Fruit fly (Drosophila melanogaster): ENCODE measurements around the gene Tsp26A.

Tsp26A gene

dm6 chr2L:5998383-5998782, 1.6 kb upstream of the Tsp26A start:
- no peak for TF ChIP-seq EcR (GFP tag; optimal IDR thresholded peaks at IDR 0.05)
- no peak for TF ChIP-seq CG8478 (optimal IDR thresholded peaks at IDR 0.05)
- TF ChIP-seq usp (GFP tag; optimal IDR thresholded peaks at IDR 0.05) = no peak
- no peak for TF ChIP-seq pan (optimal IDR thresholded peaks at IDR 0.05)
- no peak for TF ChIP-seq psq (optimal IDR thresholded peaks at IDR 0.05)
- TF ChIP-seq Dll (optimal IDR thresholded peaks at IDR 0.05) = no peak

- TF ChIP-seq Dll (optimal IDR thresholded peaks at IDR 0.05) (no peak), psq (optimal IDR thresholded peaks at IDR 0.05) (no peak), EcR (GFP tag; optimal IDR thresholded peaks at IDR 0.05) (no peak), CG8478 (optimal IDR thresholded peaks at IDR 0.05) (no peak), pan (optimal IDR thresholded peaks at IDR 0.05) (no peak), usp (GFP tag; optimal IDR thresholded peaks at IDR 0.05) (no peak)
These were observed 781 bp upstream of the Tsp26A start, which contains the start of gene Kdm5 for dm6 chr2L:5999247-5999646. Kdm5 (minus strand) TSS chr2L:5999501.

- TF ChIP-seq EcR (GFP tag; optimal IDR thresholded peaks at IDR 0.05) (no peak), psq (optimal IDR thresholded peaks at IDR 0.05) (no peak), usp (GFP tag; optimal IDR thresholded peaks at IDR 0.05) (no peak), pan (optimal IDR thresholded peaks at IDR 0.05) (no peak), Dll (optimal IDR thresholded peaks at IDR 0.05) (no peak), CG8478 (optimal IDR thresholded peaks at IDR 0.05) (no peak)
These were observed 6.6 kb downstream of the Tsp26A start, which contains the start of gene Gal for dm6 chr2L:6006508-6007232. Gal (minus strand) TSS chr2L:6006827.

dm6 chr2L:6012303-6013070, 12.5 kb downstream of the Tsp26A start, which contains the start of gene CG9098:
CG9098 (minus strand) TSS chr2L:6012338.
- TF ChIP-seq pan (optimal IDR thresholded peaks at IDR 0.05) (no peak), EcR (GFP tag; optimal IDR thresholded peaks at IDR 0.05) (no peak), usp (GFP tag; optimal IDR thresholded peaks at IDR 0.05) (no peak)

dm6 chr2L:6013071-6013417, 13.0 kb downstream of the Tsp26A start:
- TF ChIP-seq usp (GFP tag; optimal IDR thresholded peaks at IDR 0.05) = no peak
- no peak for TF ChIP-seq CG8478 (optimal IDR thresholded peaks at IDR 0.05)
- no peak for TF ChIP-seq EcR (GFP tag; optimal IDR thresholded peaks at IDR 0.05)
- no peak for TF ChIP-seq psq (optimal IDR thresholded peaks at IDR 0.05)
- TF ChIP-seq Dll (optimal IDR thresholded peaks at IDR 0.05) = no peak
- TF ChIP-seq pan (optimal IDR thresholded peaks at IDR 0.05) = no peak

dm6 chr2L:6019352-6020131, 19.5 kb downstream of the Tsp26A start, which contains the start of gene H2.0:
H2.0 (minus strand) TSS chr2L:6019402.
- no peak for TF ChIP-seq CG8478 (optimal IDR thresholded peaks at IDR 0.05)
- no peak for TF ChIP-seq Dll (optimal IDR thresholded peaks at IDR 0.05)
- no peak for TF ChIP-seq usp (GFP tag; optimal IDR thresholded peaks at IDR 0.05)
- TF ChIP-seq EcR (GFP tag; optimal IDR thresholded peaks at IDR 0.05) = no peak
- no peak for TF ChIP-seq pan (optimal IDR thresholded peaks at IDR 0.05)
- no peak for TF ChIP-seq psq (optimal IDR thresholded peaks at IDR 0.05)

- TF ChIP-seq usp (GFP tag; optimal IDR thresholded peaks at IDR 0.05) = no peak
- no peak for TF ChIP-seq psq (optimal IDR thresholded peaks at IDR 0.05)
- no peak for TF ChIP-seq Dll (optimal IDR thresholded peaks at IDR 0.05)
- TF ChIP-seq pan (optimal IDR thresholded peaks at IDR 0.05) = no peak
- no peak for TF ChIP-seq EcR (GFP tag; optimal IDR thresholded peaks at IDR 0.05)
- TF ChIP-seq CG8478 (optimal IDR thresholded peaks at IDR 0.05) = no peak
These were observed 20.5 kb downstream of the Tsp26A start, which contains the start of gene CG13996 for dm6 chr2L:6020535-6020934. CG13996 (plus strand) TSS chr2L:6020835.

- no peak for TF ChIP-seq psq (optimal IDR thresholded peaks at IDR 0.05)
- TF ChIP-seq EcR (GFP tag; optimal IDR thresholded peaks at IDR 0.05) = no peak
- no peak for TF ChIP-seq CG8478 (optimal IDR thresholded peaks at IDR 0.05)
- no peak for TF ChIP-seq Dll (optimal IDR thresholded peaks at IDR 0.05)
- TF ChIP-seq pan (optimal IDR thresholded peaks at IDR 0.05) = no peak
- no peak for TF ChIP-seq usp (GFP tag; optimal IDR thresholded peaks at IDR 0.05)
These were observed 22.8 kb downstream of the Tsp26A start for dm6 chr2L:6022793-6023192.

- TF ChIP-seq psq (optimal IDR thresholded peaks at IDR 0.05) (no peak), CG8478 (optimal IDR thresholded peaks at IDR 0.05) (no peak), Dll (optimal IDR thresholded peaks at IDR 0.05) (no peak), pan (optimal IDR thresholded peaks at IDR 0.05) (no peak), EcR (GFP tag; optimal IDR thresholded peaks at IDR 0.05) (no peak), usp (GFP tag; optimal IDR thresholded peaks at IDR 0.05) (no peak)
These were observed 24.4 kb downstream of the Tsp26A start, which contains the start of gene CG9107 for dm6 chr2L:6024345-6024907. CG9107 (minus strand) TSS chr2L:6024539.

dm6 chr2L:6028712-6029111, 28.7 kb downstream of the Tsp26A start:
- no peak for TF ChIP-seq usp (GFP tag; optimal IDR thresholded peaks at IDR 0.05)
- no peak for TF ChIP-seq EcR (GFP tag; optimal IDR thresholded peaks at IDR 0.05)
- no peak for TF ChIP-seq Dll (optimal IDR thresholded peaks at IDR 0.05)
- no peak for TF ChIP-seq CG8478 (optimal IDR thresholded peaks at IDR 0.05)
- TF ChIP-seq pan (optimal IDR thresholded peaks at IDR 0.05) = no peak
- no peak for TF ChIP-seq psq (optimal IDR thresholded peaks at IDR 0.05)

- no peak for TF ChIP-seq psq (optimal IDR thresholded peaks at IDR 0.05)
- TF ChIP-seq usp (GFP tag; optimal IDR thresholded peaks at IDR 0.05) = no peak
- TF ChIP-seq EcR (GFP tag; optimal IDR thresholded peaks at IDR 0.05) = no peak
- TF ChIP-seq pan (optimal IDR thresholded peaks at IDR 0.05) = no peak
- no peak for TF ChIP-seq Dll (optimal IDR thresholded peaks at IDR 0.05)
- no peak for TF ChIP-seq CG8478 (optimal IDR thresholded peaks at IDR 0.05)
These were observed 31.8 kb downstream of the Tsp26A start for dm6 chr2L:6031838-6032237.
